Worm (Caenorhabditis elegans): ENCODE data around the gene rbm-34.
A peak's percentile ranks its signal among the peaks of the same experiment; 100 is the strongest.

The rbm-34 gene

ce11 chrIV:12089551-12089950, 4.3 kb downstream of the rbm-34 start, which contains the start of gene F11A10.6:
TSS of gene F11A10.6 (minus strand) at chrIV:12089651.
- TF ChIP-seq blmp-1 (tag; optimal IDR thresholded peaks at IDR 0.05), result peak; percentile 27
- no peak for TF ChIP-seq xbp-1 (tag; optimal IDR thresholded peaks at IDR 0.05)
- TF ChIP-seq sox-4 (tag; optimal IDR thresholded peaks at IDR 0.05), result no peak
- no peak for TF ChIP-seq mef-2 (tag; optimal IDR thresholded peaks at IDR 0.05)

ce11 chrIV:12092113-12092512, 6.9 kb downstream of the rbm-34 start, which contains the start of gene mig-32:
TSS of gene mig-32 (minus strand) at chrIV:12092213.
- no peak for TF ChIP-seq Y116A8C.19 (tag; optimal IDR thresholded peaks at IDR 0.05; ENCODE audit: borderline replicate concordance)
- no peak for TF ChIP-seq fkh-8 (tag; optimal IDR thresholded peaks at IDR 0.05)
- no peak for TF ChIP-seq swsn-7 (tag; optimal IDR thresholded peaks at IDR 0.05)
- no peak for TF ChIP-seq pag-3 (tag; optimal IDR thresholded peaks at IDR 0.05; ENCODE audit: borderline replicate concordance, insufficient read depth)
- no peak for TF ChIP-seq mep-1 (tag; optimal IDR thresholded peaks at IDR 0.05)
- no peak for TF ChIP-seq ceh-82 (tag; optimal IDR thresholded peaks at IDR 0.05)
- no peak for TF ChIP-seq nhr-19 (GFP tag; conservative IDR thresholded peaks at IDR 0.05)
- TF ChIP-seq grh-1 (GFP tag; IDR thresholded peaks at IDR 0.05), result no peak
- no peak for TF ChIP-seq aha-1 (tag; optimal IDR thresholded peaks at IDR 0.05)
- TF ChIP-seq ces-1 (GFP tag; optimal IDR thresholded peaks at IDR 0.05), result no peak
- TF ChIP-seq irx-1 (tag; optimal IDR thresholded peaks at IDR 0.05), result no peak
- TF ChIP-seq efl-3 (GFP tag; optimal IDR thresholded peaks at IDR 0.05), result no peak
- TF ChIP-seq efl-1 (optimal IDR thresholded peaks at IDR 0.05), result no peak
- no peak for TF ChIP-seq efl-1 (GFP tag; optimal IDR thresholded peaks at IDR 0.05 in 1 of 2)
- TF ChIP-seq tlp-1 (tag; optimal IDR thresholded peaks at IDR 0.05), result no peak
- no peak for TF ChIP-seq mef-2 (tag; optimal IDR thresholded peaks at IDR 0.05)
- TF ChIP-seq sup-37 (GFP tag; optimal IDR thresholded peaks at IDR 0.05), result no peak

- no peak for TF ChIP-seq sptf-1 (tag; optimal IDR thresholded peaks at IDR 0.05)
- peak in 1 of 2 experiments; percentile 6 for TF ChIP-seq efl-1 (optimal IDR thresholded peaks at IDR 0.05)
- no peak for TF ChIP-seq efl-1 (GFP tag; optimal IDR thresholded peaks at IDR 0.05 in 1 of 2)
- peak; percentile 21 to 77 for TF ChIP-seq lsy-2 (tag; optimal IDR thresholded peaks at IDR 0.05)
Measured at ce11 chrIV:12093384-12093783, 8.2 kb downstream of the rbm-34 start, which contains the start of gene cpsf-4. TSS of gene cpsf-4 (minus strand) at chrIV:12093445.

ce11 chrIV:12093819-12094218, 8.6 kb downstream of the rbm-34 start, which contains the start of gene F11A10.5:
TSS of gene F11A10.5 (plus strand) at chrIV:12094119.
- TF ChIP-seq F16B12.6 (tag; optimal IDR thresholded peaks at IDR 0.05) (no peak), fkh-8 (tag; optimal IDR thresholded peaks at IDR 0.05) (no peak), ztf-11 (tag; optimal IDR thresholded peaks at IDR 0.05) (no peak), dpl-1 (GFP tag; optimal IDR thresholded peaks at IDR 0.05) (peak in 1 of 3 experiments; percentile 14), efl-1 (optimal IDR thresholded peaks at IDR 0.05) (peak in 1 of 2 experiments; percentile 2), efl-1 (GFP tag; optimal IDR thresholded peaks at IDR 0.05 in 1 of 2) (no peak), mab-9 (GFP tag; IDR thresholded peaks at IDR 0.05) (no peak)

ce11 chrIV:12096479-12096878, 11.3 kb downstream of the rbm-34 start, which contains the start of gene mon-2:
TSS of gene mon-2 (plus strand) at chrIV:12096779.
- TF ChIP-seq swsn-7 (tag; optimal IDR thresholded peaks at IDR 0.05) (no peak), zag-1 (tag; optimal IDR thresholded peaks at IDR 0.05) (no peak), nhr-90 (tag; optimal IDR thresholded peaks at IDR 0.05; ENCODE audit: poor library complexity) (no peak), nhr-71 (tag; optimal IDR thresholded peaks at IDR 0.05) (no peak), elt-2 (tag; optimal IDR thresholded peaks at IDR 0.05) (no peak), hpl-2 (GFP tag; optimal IDR thresholded peaks at IDR 0.05) (no peak), ces-1 (GFP tag; optimal IDR thresholded peaks at IDR 0.05) (no peak), lin-15B (tag; optimal IDR thresholded peaks at IDR 0.05) (no peak), zip-4 (GFP tag; optimal IDR thresholded peaks at IDR 0.05) (no peak), sup-37 (GFP tag; optimal IDR thresholded peaks at IDR 0.05) (no peak), lin-35 (GFP tag; optimal IDR thresholded peaks at IDR 0.05) (no peak), tlp-1 (tag; optimal IDR thresholded peaks at IDR 0.05) (no peak), unc-130 (tag; optimal IDR thresholded peaks at IDR 0.05) (no peak), ceh-82 (tag; optimal IDR thresholded peaks at IDR 0.05) (no peak)

Data from whole organism, L1 larva.